Fruit fly (Drosophila melanogaster) whole organism: ENCODE data around the gene Cyp303a1.
A peak's percentile ranks its signal among the peaks of the same experiment; 100 is the strongest.

ENCODE experiments used
- CG8478 ChIP-seq: fragments of >200 bp; optimal IDR thresholded peaks from 2 replicates; lab custom pipeline; 2018; ENCODE audit warnings: inconsistent platforms
- Dll ChIP-seq: fragments of >200 bp; optimal IDR thresholded peaks from 2 replicates; lab custom pipeline; 2017
- EcR ChIP-seq, 2 experiments: fragments of >200 bp; optimal IDR thresholded peaks; 2 replicates each; lab custom pipeline; 2017; ENCODE audit warnings: missing biosample characterization in 2 of 2, missing genetic modification characterization in 2 of 2, missing genetic modification reagents in 2 of 2
- pan ChIP-seq: fragments of >200 bp; optimal IDR thresholded peaks from 2 replicates; lab custom pipeline; 2017
- psq ChIP-seq: fragments of >200 bp; optimal IDR thresholded peaks from 2 replicates; lab custom pipeline; 2017
- usp ChIP-seq: fragments of >200 bp; optimal IDR thresholded peaks from 2 replicates; lab custom pipeline; 2017; ENCODE audit warnings: missing biosample characterization, missing genetic modification characterization, mixed read lengths

Gene Cyp303a1

DNA sequence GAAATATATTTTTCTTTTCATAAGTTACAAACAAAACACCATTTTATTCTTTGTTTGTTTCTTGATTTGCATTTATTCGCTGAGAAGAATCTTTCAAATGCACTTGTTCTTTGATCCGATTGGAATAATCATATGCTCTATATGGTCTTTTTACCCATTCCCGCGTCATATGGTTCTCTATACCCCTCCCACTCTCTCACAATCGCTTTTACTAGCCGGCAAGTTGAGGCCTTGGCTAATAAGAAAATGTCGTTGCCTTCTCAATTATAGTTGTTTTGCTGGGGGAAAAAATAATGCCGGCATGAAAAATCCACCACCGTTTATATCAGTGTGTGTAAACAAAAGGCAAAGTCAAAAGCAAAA lies 25.1 kb upstream of the Cyp303a1 start:
- TF ChIP-seq EcR (GFP tag; optimal IDR thresholded peaks at IDR 0.05; lab: Kevin White, UChicago) (no peak), usp (GFP tag; lab: Kevin White, UChicago) (no peak), CG8478 (lab: Kevin White, UChicago) (no peak), psq (lab: Kevin White, UChicago) (no peak), Dll (lab: Kevin White, UChicago) (no peak), pan (lab: Kevin White, UChicago) (no peak)

DNA sequence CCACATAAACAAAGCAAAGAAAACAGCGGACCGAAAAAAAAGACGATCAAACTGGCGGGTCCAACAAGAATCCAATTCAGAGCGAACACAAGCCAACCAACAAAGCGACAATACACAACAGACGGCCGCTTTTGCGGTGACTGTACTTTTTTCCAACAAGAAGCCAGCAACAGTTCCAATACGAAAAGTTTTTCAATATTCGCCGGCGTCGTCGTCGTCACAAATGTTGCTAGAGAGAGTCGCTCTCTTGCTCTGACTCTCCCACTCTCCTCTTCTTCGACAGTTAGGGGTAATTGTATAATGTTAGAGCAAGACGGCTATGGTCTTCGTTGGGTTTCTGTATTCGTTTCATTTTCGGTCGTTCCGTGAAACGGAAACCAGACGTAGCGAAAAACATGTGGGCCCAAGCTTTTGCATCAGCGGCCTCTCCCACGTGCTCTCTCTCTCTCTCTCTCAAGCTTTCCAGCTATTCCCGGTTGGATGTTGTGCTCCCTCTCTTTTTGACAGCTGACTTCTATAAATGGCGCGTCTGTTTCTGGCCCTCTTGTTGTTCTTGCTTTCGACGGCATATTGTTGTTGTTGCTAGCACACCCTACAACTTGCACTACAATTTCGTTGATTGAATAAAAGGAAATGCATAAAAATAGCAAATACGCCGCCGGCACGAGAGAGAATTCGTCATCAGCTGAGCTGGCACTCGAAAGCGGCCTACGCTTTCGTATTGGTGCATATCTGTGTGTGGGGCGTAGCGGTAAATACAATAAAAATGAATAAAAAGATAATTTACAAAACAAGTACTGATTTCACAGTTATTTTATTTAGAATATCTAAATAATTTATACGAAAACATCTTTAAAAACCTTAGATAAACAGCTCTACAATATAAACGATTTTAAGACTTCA lies 24.5 kb upstream of the Cyp303a1 start:
- no peak for TF ChIP-seq usp (GFP tag; lab: Kevin White, UChicago)
- TF ChIP-seq CG8478 (lab: Kevin White, UChicago) = no peak
- TF ChIP-seq psq (lab: Kevin White, UChicago) = no peak
- TF ChIP-seq Dll (lab: Kevin White, UChicago) = peak; percentile 92
- TF ChIP-seq pan (lab: Kevin White, UChicago) = no peak
- peak in 1 of 2 experiments; percentile 73 for TF ChIP-seq EcR (GFP tag; optimal IDR thresholded peaks at IDR 0.05; lab: Kevin White, UChicago)

DNA sequence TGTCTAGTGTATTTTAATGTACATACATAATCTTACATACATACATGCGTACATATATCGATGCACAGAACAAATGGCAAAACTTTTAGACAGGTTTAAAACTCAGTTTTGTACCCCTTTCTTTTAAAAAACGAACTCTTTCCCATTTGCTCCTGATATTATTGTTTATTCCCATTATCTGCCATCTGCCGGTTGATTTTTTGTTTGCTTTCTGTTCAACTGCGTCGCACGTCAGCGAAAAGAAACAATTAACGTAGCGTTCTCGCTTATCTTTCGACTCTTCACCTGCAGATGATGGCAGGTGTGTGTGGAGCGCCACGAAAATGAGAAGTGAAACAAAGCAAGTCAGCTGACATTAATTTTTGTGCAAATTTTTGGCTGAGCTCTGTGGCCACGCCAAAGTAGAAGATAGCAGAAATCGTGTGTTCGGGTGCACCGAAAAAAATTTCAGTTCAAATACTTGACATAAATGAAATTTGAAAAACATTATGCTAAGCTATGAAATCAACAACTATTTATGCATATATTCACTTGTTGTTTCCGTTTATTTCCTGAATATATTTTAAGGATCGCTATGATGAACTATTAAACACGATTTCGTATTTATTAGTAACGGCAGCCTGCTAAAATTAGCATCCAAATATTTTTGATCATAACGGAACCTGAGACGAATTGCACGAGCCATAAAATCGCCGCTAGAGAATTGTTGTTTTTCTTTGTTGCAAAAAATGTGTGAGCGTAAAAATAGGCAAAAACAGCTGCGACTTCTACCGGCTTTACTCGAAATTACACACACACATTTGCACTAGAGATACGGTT lies 23.1 kb upstream of the Cyp303a1 start:
- no peak for TF ChIP-seq CG8478 (lab: Kevin White, UChicago)
- TF ChIP-seq usp (GFP tag; lab: Kevin White, UChicago) = no peak
- no peak for TF ChIP-seq EcR (GFP tag; optimal IDR thresholded peaks at IDR 0.05; lab: Kevin White, UChicago)
- TF ChIP-seq psq (lab: Kevin White, UChicago) = no peak
- TF ChIP-seq pan (lab: Kevin White, UChicago) = no peak
- TF ChIP-seq Dll (lab: Kevin White, UChicago) = no peak

DNA sequence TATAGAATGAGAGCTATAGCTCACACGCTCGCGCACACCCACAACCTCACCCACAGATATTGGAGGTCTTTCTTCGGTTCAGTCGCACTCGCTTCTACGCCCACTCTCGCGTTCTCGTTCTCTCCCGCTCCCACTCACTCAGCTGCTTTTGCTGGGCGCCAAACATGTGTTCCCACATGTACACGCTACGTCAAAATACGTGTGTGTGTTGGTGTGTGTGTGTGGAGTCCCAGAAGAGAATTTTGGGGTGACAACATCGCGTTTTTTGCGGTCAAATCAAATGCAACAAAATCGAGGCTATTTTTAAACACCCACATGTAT lies 22.5 kb upstream of the Cyp303a1 start:
- TF ChIP-seq EcR (GFP tag; optimal IDR thresholded peaks at IDR 0.05; lab: Kevin White, UChicago) = no peak
- no peak for TF ChIP-seq pan (lab: Kevin White, UChicago)
- no peak for TF ChIP-seq psq (lab: Kevin White, UChicago)

DNA sequence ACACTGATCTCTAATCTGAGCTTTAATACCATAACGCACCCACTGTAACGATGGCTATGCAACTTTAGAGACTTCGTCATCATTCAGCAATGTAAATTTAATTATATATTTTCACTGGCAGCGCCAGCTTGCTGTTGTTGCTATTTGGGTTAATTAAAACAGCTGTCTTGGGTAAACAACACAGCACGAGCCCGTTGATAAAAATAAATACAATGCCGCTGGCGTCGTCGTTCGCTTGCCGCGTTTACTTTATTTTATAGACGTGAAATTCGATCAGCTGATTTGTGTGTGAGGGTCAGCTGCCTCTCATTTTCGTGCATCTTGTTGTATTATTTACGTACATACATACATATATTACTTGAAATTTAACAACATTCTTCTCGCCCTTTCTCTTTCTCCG lies 21.3 kb upstream of the Cyp303a1 start:
- TF ChIP-seq CG8478 (lab: Kevin White, UChicago) = no peak

DNA sequence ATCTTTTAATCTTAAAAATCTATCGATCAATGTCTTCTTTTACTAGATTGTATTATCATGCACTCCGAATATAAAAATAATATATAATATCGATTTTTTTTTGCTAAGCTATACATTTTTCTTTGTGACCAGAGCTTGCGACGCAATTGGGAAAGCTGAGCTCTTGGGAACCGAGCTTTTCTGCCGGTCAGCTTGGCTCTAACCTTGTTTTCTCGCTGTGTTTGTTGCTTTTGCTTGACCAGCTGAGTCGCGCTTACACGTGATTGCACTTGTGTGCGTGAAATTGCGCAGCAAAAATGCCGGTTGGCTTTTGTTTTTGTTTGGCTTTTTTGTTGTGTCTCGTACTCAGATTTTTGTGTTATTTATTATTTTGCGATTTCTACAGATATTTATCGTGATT lies 20.5 kb upstream of the Cyp303a1 start:
- TF ChIP-seq psq (lab: Kevin White, UChicago) (no peak), Dll (lab: Kevin White, UChicago) (no peak), usp (GFP tag; lab: Kevin White, UChicago) (no peak), EcR (GFP tag; optimal IDR thresholded peaks at IDR 0.05; lab: Kevin White, UChicago) (no peak), pan (lab: Kevin White, UChicago) (no peak), CG8478 (lab: Kevin White, UChicago) (no peak)

DNA sequence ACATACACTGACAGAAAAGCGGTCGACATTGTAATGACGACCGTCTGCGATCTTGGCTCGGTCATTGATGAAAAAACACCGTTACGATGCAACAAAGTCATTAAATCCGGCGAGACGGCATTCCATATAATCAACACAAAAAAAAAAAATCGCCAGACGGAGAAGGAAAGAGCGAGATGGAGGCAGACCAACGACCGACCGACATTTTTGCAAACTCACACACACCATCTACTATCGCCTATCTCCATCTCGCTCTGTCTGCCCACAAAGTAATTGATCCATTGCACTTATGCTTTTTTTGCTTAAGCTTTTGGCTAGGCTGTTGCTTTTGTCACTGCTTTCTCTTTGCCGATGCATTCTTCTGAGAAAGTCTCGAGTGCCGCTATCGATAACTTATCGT lies 19.9 kb upstream of the Cyp303a1 start:
- no peak for TF ChIP-seq usp (GFP tag; lab: Kevin White, UChicago)
- TF ChIP-seq EcR (GFP tag; optimal IDR thresholded peaks at IDR 0.05; lab: Kevin White, UChicago) = peak; percentile 21

DNA sequence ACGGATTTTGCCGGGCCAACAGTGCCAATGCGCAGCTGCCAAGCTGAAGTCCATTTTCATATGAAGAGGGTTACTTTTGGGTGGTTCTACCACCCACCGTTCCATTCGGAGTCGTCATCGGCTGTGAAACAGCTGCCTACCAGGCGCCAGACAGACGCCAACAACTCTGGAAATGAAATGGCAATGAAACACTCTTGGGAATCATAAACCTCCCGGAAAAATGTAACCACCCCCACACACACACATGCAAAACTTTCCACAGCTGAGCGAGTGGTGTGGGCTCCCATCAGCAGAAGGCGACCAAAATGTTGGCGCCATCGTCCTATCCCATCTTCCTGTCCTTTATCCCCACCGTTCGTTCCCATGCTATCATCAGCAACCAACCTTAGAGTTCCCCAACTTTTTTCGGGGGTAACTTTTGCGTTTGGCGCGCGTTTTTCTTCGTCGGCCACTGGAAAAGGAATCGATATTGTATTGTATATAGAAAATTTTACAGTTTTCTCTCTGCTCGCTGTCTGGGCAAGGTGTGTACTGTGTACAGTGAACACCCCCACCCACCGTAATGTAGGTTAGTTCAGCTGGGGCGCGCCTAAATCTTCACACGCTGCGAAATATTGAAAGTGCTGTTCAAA lies 18.7 kb upstream of the Cyp303a1 start:
- TF ChIP-seq CG8478 (lab: Kevin White, UChicago) (no peak), usp (GFP tag; lab: Kevin White, UChicago) (no peak), EcR (GFP tag; optimal IDR thresholded peaks at IDR 0.05; lab: Kevin White, UChicago) (no peak), pan (lab: Kevin White, UChicago) (no peak), psq (lab: Kevin White, UChicago) (no peak), Dll (lab: Kevin White, UChicago) (no peak)

DNA sequence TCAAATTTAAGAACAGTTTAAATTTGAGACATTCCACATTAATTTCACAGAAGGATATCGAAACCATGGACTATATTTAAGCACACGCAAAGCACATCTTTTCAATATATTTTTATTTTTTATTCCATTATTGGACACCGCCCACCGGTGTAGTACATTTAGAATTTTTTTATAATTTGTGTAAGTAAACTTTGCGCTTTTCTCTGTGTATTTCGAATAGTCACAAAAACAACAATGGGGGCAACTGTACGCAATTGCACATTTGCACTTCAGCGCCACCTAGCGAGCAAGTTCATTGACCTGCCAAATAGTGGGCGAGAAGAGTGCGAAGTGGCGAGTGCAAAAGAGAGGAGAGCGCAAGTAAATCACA lies 18.2 kb upstream of the Cyp303a1 start:
- peak; percentile 53 to 57 for TF ChIP-seq EcR (GFP tag; optimal IDR thresholded peaks at IDR 0.05; lab: Kevin White, UChicago)
- no peak for TF ChIP-seq pan (lab: Kevin White, UChicago)
- TF ChIP-seq psq (lab: Kevin White, UChicago) = no peak

DNA sequence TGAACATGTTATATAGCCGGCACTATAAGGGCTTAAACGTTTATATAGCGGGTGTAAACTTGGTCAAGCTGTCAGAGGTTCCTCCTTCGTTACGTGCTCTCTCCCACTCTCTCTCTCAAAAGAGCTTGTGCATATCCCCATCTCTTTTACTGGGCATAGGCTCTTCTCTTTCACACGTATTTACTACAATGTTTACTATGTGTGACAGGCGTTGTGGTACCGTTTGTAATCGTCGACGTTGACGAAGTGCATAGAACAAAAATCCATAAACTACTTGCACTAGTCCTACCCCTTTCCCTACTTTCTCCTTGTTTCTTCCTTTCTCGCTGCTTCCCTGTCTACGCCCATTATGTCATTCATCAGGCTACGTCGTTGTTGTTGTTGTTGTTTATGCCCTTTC lies 17.2 kb upstream of the Cyp303a1 start:
- no peak for TF ChIP-seq EcR (GFP tag; optimal IDR thresholded peaks at IDR 0.05; lab: Kevin White, UChicago)

DNA sequence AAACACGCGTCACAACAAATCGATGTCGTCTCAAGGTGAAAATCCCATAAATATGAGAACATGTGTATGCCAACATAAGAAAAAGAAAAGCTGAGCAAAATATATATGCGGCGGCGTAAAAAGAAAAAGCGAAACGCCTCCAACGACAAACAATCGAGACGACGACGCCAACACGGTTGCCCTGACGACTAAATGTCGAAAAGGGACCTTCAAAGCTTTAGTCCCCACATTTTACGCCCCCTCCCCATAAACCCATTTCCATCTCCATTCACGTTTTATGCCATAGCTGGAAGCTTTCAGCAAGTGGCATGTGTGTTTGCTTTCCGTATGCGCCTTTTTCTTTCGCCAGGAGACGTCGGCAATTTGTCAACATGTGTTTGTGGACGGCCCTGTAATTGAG lies 16.1 kb upstream of the Cyp303a1 start:
- TF ChIP-seq Dll (lab: Kevin White, UChicago) (no peak), psq (lab: Kevin White, UChicago) (no peak), pan (lab: Kevin White, UChicago) (no peak), EcR (GFP tag; optimal IDR thresholded peaks at IDR 0.05; lab: Kevin White, UChicago) (no peak), usp (GFP tag; lab: Kevin White, UChicago) (no peak), CG8478 (lab: Kevin White, UChicago) (no peak)

DNA sequence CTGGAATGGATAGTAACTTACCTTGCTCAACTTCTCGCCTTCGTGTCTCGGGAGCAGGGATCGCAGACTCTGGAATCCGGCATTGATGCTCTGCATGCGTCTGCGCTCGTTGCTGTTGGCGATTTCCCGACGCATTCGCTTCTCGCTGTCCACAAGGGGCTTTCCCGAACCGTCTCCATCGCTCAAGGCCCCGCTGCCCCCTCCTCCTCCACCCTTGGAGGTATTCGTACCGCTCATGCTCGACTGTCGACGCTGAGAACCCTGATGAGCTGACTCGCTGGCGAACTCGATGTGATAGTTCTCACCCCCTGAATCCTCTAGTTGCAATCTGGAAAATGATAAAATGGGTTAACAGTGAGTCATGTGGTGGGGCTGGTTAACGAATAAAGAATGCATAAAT lies 15.1 kb upstream of the Cyp303a1 start:
- no peak for TF ChIP-seq CG8478 (lab: Kevin White, UChicago)
- TF ChIP-seq pan (lab: Kevin White, UChicago) = no peak
- TF ChIP-seq EcR (GFP tag; optimal IDR thresholded peaks at IDR 0.05; lab: Kevin White, UChicago) = no peak
- TF ChIP-seq Dll (lab: Kevin White, UChicago) = no peak
- no peak for TF ChIP-seq psq (lab: Kevin White, UChicago)
- TF ChIP-seq usp (GFP tag; lab: Kevin White, UChicago) = no peak
